Worm (Caenorhabditis elegans) whole organism, L4 larva: ENCODE data around the gene arrd-11.

Source experiments
- T26A8.4 ChIP-seq: fragments of 200-800 bp; sonication (Bioruptor generic); IDR thresholded peaks from 2 replicates; pipeline ENCODE4 v1.3.6; 2022; ENCODE audit warnings: missing genetic modification characterization, missing compliant biosample characterization
- Y105C5A.15 ChIP-seq: fragments of 200-800 bp; sonication (Bioruptor generic); IDR thresholded peaks from 2 replicates; pipeline ENCODE4 v1.3.6; 2022; ENCODE audit warnings: missing genetic modification characterization, missing compliant biosample characterization
- Y48G9A.11 ChIP-seq: fragments of 200-800 bp; sonication (Bioruptor generic); IDR thresholded peaks from 2 replicates; pipeline ENCODE4 v1.3.6; 2022; ENCODE audit warnings: missing genetic modification reagents, missing genetic modification characterization, missing compliant biosample characterization
- aly-2 ChIP-seq: sonication (generic microtip); optimal IDR thresholded peaks from 2 replicates; lab custom pipeline; 2018; ENCODE audit warnings: missing biosample characterization, missing genetic modification characterization
- arid-1 ChIP-seq: fragments of 200-800 bp; sonication (Bioruptor generic); conservative IDR thresholded peaks from 2 replicates; pipeline ENCODE4 v1.3.6; 2022; ENCODE audit warnings: missing genetic modification reagents, missing genetic modification characterization, missing compliant biosample characterization
- ceh-20 ChIP-seq: fragments of 200-800 bp; sonication (Bioruptor generic); IDR thresholded peaks from 2 replicates; pipeline ENCODE4 v1.3.6; 2022; ENCODE audit warnings: missing genetic modification reagents, missing genetic modification characterization, missing compliant biosample characterization
- daf-16 ChIP-seq, 3 experiments: sonication (generic microtip); optimal IDR thresholded peaks; 2 replicates each; lab custom pipeline; 2016 to 2017; ENCODE audit warnings: missing genetic modification characterization in 3 of 3, missing genetic modification reagents in 3 of 3, mild to moderate bottlenecking in 2 of 3, missing compliant biosample characterization in 2 of 3, missing biosample characterization in 1 of 3, moderate library complexity in 1 of 3
- daf-19 ChIP-seq: fragments of 200-800 bp; sonication (Bioruptor generic); conservative IDR thresholded peaks from 2 replicates; pipeline ENCODE4 v1.3.6; 2022; ENCODE audit warnings: missing genetic modification characterization, missing compliant biosample characterization
- daf-8 ChIP-seq: fragments of 200-800 bp; sonication (Bioruptor generic); IDR thresholded peaks from 2 replicates; pipeline ENCODE4 v1.3.6; 2022; ENCODE audit warnings: missing genetic modification characterization, missing compliant biosample characterization
- dmd-6 ChIP-seq: fragments of 200-800 bp; sonication (Bioruptor generic); IDR thresholded peaks from 2 replicates; pipeline ENCODE4 v1.3.6; 2022; ENCODE audit warnings: missing genetic modification reagents, missing genetic modification characterization, missing compliant biosample characterization
- dmd-8 ChIP-seq: fragments of 200-800 bp; sonication (Bioruptor generic); IDR thresholded peaks from 2 replicates; pipeline ENCODE4 v1.3.6; 2022; ENCODE audit warnings: missing genetic modification characterization, missing compliant biosample characterization
- dpl-1 ChIP-seq: fragments of 150-350 bp; optimal IDR thresholded peaks from 2 replicates; lab custom pipeline; 2014; ENCODE audit warnings: missing biosample characterization, missing genetic modification reagents, missing genetic modification characterization
- dve-1 ChIP-seq: sonication (generic microtip); optimal IDR thresholded peaks from 2 replicates; lab custom pipeline; 2017; ENCODE audit warnings: antibody characterized with exemption, mild to moderate bottlenecking, missing genetic modification characterization, missing compliant biosample characterization; ENCODE audit not compliant: insufficient read depth
- egl-43 ChIP-seq: fragments of 200-800 bp; sonication (Bioruptor generic); IDR thresholded peaks from 2 replicates; pipeline ENCODE4 v1.3.6; 2022; ENCODE audit warnings: missing genetic modification reagents, missing genetic modification characterization, missing compliant biosample characterization
- hlh-11 ChIP-seq: fragments of 200-800 bp; sonication (Bioruptor generic); optimal IDR thresholded peaks from 2 replicates; lab custom pipeline; 2018; ENCODE audit warnings: mild to moderate bottlenecking, missing genetic modification characterization, missing compliant biosample characterization
- lin-1 ChIP-seq: fragments of 200-800 bp; sonication (Bioruptor generic); IDR thresholded peaks from 2 replicates; pipeline ENCODE4 v1.3.6; 2022; ENCODE audit warnings: missing genetic modification reagents, missing genetic modification characterization, missing compliant biosample characterization
- madf-9 ChIP-seq: fragments of 200-800 bp; sonication (Bioruptor generic); conservative IDR thresholded peaks from 2 replicates; pipeline ENCODE4 v1.3.6; 2022; ENCODE audit warnings: missing genetic modification reagents, missing genetic modification characterization, missing compliant biosample characterization
- mep-1 ChIP-seq: fragments of 150-350 bp; sonication (generic microtip); optimal IDR thresholded peaks from 3 replicates; lab custom pipeline; 2014; ENCODE audit warnings: missing biosample characterization, missing genetic modification characterization
- nhr-111 ChIP-seq: fragments of 200-800 bp; sonication (Bioruptor generic); optimal IDR thresholded peaks from 2 replicates; lab custom pipeline; 2018; ENCODE audit warnings: mild to moderate bottlenecking, missing genetic modification characterization, missing compliant biosample characterization
- nhr-237 ChIP-seq: sonication (generic microtip); optimal IDR thresholded peaks from 2 replicates; lab custom pipeline; 2017; ENCODE audit warnings: missing biosample characterization, missing genetic modification characterization
- nhr-28 ChIP-seq: fragments of 150-350 bp; optimal IDR thresholded peaks from 2 replicates; lab custom pipeline; 2014; ENCODE audit warnings: missing biosample characterization, missing genetic modification characterization
- nhr-41 ChIP-seq: fragments of 200-800 bp; sonication (Bioruptor generic); IDR thresholded peaks from 2 replicates; pipeline ENCODE4 v1.3.6; 2022; ENCODE audit warnings: missing genetic modification reagents, missing genetic modification characterization, missing compliant biosample characterization
- nhr-42 ChIP-seq: fragments of 200-800 bp; sonication (Bioruptor generic); IDR thresholded peaks from 2 replicates; pipeline ENCODE4 v1.3.6; 2022; ENCODE audit warnings: missing genetic modification characterization, missing compliant biosample characterization
- nhr-48 ChIP-seq: sonication (generic microtip); optimal IDR thresholded peaks from 2 replicates; lab custom pipeline; 2016; ENCODE audit warnings: mild to moderate bottlenecking, missing genetic modification characterization, missing compliant biosample characterization
- php-3 ChIP-seq: fragments of 200-800 bp; sonication (Bioruptor generic); IDR thresholded peaks from 2 replicates; pipeline ENCODE4 v1.3.6; 2022; ENCODE audit warnings: missing genetic modification reagents, missing genetic modification characterization, missing compliant biosample characterization
- pqm-1 ChIP-seq: sonication (generic microtip); optimal IDR thresholded peaks from 2 replicates; lab custom pipeline; 2017; ENCODE audit warnings: missing biosample characterization, missing genetic modification characterization
- saeg-2 ChIP-seq: fragments of 200-800 bp; sonication (Bioruptor generic); IDR thresholded peaks from 2 replicates; pipeline ENCODE4 v1.3.6; 2022; ENCODE audit warnings: missing genetic modification reagents, missing genetic modification characterization, missing compliant biosample characterization
- set-16 ChIP-seq: fragments of 200-800 bp; sonication (Bioruptor generic); IDR thresholded peaks from 2 replicates; pipeline ENCODE4 v1.3.6; 2022; ENCODE audit warnings: missing genetic modification reagents, missing genetic modification characterization, missing compliant biosample characterization
- skn-1 ChIP-seq: fragments of 150-350 bp; optimal IDR thresholded peaks from 2 replicates; lab custom pipeline; 2014; ENCODE audit warnings: missing biosample characterization, missing genetic modification characterization
- unc-130 ChIP-seq: sonication (generic microtip); optimal IDR thresholded peaks from 2 replicates; lab custom pipeline; 2016; ENCODE audit warnings: missing genetic modification reagents, missing genetic modification characterization, missing compliant biosample characterization
- unc-62 ChIP-seq, 3 experiments: fragments of 150-350 bp in 1 of 3; sonication (generic microtip); optimal IDR thresholded peaks in 2 of 3; peaks in 1 of 3; 1 replicate in 1 of 3; 2 replicates in 2 of 3; lab custom pipeline; 2014 to 2017; ENCODE audit warnings: missing biosample characterization in 3 of 3, missing genetic modification characterization in 3 of 3, missing genetic modification reagents in 3 of 3, missing genotype in 1 of 3
- vab-7 ChIP-seq: fragments of 200-800 bp; sonication (Bioruptor generic); IDR thresholded peaks from 2 replicates; pipeline ENCODE4 v1.3.6; 2022; ENCODE audit warnings: missing genetic modification reagents, missing genetic modification characterization, missing compliant biosample characterization
- ztf-11 ChIP-seq: fragments of 150-350 bp; optimal IDR thresholded peaks from 2 replicates; lab custom pipeline; 2014; ENCODE audit warnings: missing biosample characterization, missing genetic modification characterization

arrd-11 gene

DNA sequence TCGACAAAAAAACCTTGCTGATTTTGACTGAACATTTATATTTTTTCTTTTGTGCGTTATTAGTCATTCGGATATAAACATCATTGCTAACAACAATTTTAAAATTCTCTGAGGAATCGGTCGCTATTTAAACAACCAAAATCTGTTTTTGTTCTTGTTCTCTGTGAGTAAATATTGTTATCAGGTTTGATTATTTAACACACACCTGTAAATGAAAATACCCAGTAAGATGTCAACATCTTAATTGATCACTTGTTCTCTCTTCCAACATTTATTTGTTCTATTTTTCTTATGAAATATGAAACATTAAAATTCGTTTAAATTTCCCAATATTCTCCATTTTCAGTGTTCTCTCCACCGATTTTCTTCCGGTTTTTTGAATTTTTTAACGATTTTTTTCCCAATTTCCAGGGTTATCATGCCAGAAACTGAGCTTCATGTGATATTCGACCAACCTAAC, at the start of gene arrd-11:
TSS of gene arrd-11 (plus strand) at position 410 of the 460 bp plus-strand sequence.
- TF ChIP-seq lin-1 (GFP tag; lab: Robert Waterston, UW), result no peak
- no peak for TF ChIP-seq daf-16 (GFP tag; optimal IDR thresholded peaks at IDR 0.05; lab: Kevin White, UChicago)
- peak; percentile 89 for TF ChIP-seq daf-16 (tag; optimal IDR thresholded peaks at IDR 0.05; lab: Kevin White, UChicago)
- TF ChIP-seq, all 104 proteins: peak for 1

ce11 chrII:13715333-13715732, 47.9 kb upstream of the arrd-11 start:
- no peak for TF ChIP-seq daf-19
- TF ChIP-seq unc-62 (GFP tag; optimal IDR thresholded peaks at IDR 0.05 in 1 of 2; lab: Kevin White, UChicago), result peak in 1 of 2 experiments; percentile 67
- TF ChIP-seq unc-62 (tag; optimal IDR thresholded peaks at IDR 0.05; lab: Kevin White, UChicago), result no peak

- TF ChIP-seq Y105C5A.15 (GFP tag; lab: Robert Waterston, UW) (no peak), set-16 (GFP tag; lab: Robert Waterston, UW) (no peak), daf-16 (GFP tag; optimal IDR thresholded peaks at IDR 0.05; lab: Kevin White, UChicago) (no peak), daf-16 (tag; optimal IDR thresholded peaks at IDR 0.05; lab: Kevin White, UChicago) (peak; percentile 56), nhr-48 (tag; lab: Kevin White, UChicago) (no peak), unc-130 (no peak), mep-1 (tag; lab: Kevin White, UChicago) (no peak), vab-7 (no peak), nhr-237 (no peak), aly-2 (tag; lab: Kevin White, UChicago) (no peak), php-3 (GFP tag; lab: Robert Waterston, UW) (peak; percentile 45; the same call in 1 of the 2 replicates), ceh-20 (GFP tag; lab: Robert Waterston, UW) (no peak), dpl-1 (no peak), ztf-11 (tag; lab: Kevin White, UChicago) (no peak), skn-1 (tag; lab: Kevin White, UChicago) (no peak), pqm-1 (peak; percentile 93), nhr-111 (GFP tag; lab: Kevin White, UChicago) (no peak), daf-8 (GFP tag; lab: Robert Waterston, UW) (no peak), dve-1 (peak; percentile 62), egl-43 (no peak), madf-9 (GFP tag; lab: Robert Waterston, UW) (no peak), nhr-41 (no peak), hlh-11 (peak; percentile 9), dmd-8 (GFP tag; lab: Robert Waterston, UW) (no peak), Y48G9A.11 (GFP tag; lab: Robert Waterston, UW) (no peak), nhr-28 (tag; lab: Kevin White, UChicago) (peak; percentile 62), dmd-6 (GFP tag; lab: Robert Waterston, UW) (peak; percentile 63; the same call in 1 of the 2 replicates), lin-1 (GFP tag; lab: Robert Waterston, UW) (no peak), arid-1 (GFP tag; lab: Robert Waterston, UW) (no peak), daf-19 (no peak), nhr-42 (GFP tag; lab: Robert Waterston, UW) (no peak), T26A8.4 (no peak), saeg-2 (GFP tag; lab: Robert Waterston, UW) (no peak)
Measured at ce11 chrII:13715733-13716132, 47.5 kb upstream of the arrd-11 start, which contains the start of gene zipt-2.3. zipt-2.3 (minus strand) TSS chrII:13715879.
